ENCODE assay signal across 1 fruit fly cellular context in genomic region chr3L:9429665-9430607, dm6.
TF ChIP-seq lines count a peak whose summit lies in the region.

TSS of gene RpS17 (minus strand) at chr3L:9429821.
TSS of gene MTF-1 (plus strand) at chr3L:9430312.

TF ChIP-seq in whole organism, embryonic, 481 proteins besides CTCF, POLR2A, EP300 and RAD21 (continued from another document and continues in another):
- TF ChIP-seq Sox102F (GFP tag; optimal IDR thresholded peaks at IDR 0.05; lab: Kevin White, UChicago) (no peak), CG9609 (GFP tag; optimal IDR thresholded peaks at IDR 0.05; lab: Kevin White, UChicago) (peak; percentile 41), PHDP (tag; optimal IDR thresholded peaks at IDR 0.05; lab: Kevin White, UChicago) (peak; percentile 66), Hmr (GFP tag; optimal IDR thresholded peaks at IDR 0.05; lab: Kevin White, UChicago) (peak; percentile 66), CG6765 (GFP tag; optimal IDR thresholded peaks at IDR 0.05; lab: Kevin White, UChicago) (peak; percentile 73), br (optimal IDR thresholded peaks at IDR 0.05; lab: Kevin White, UChicago) (no peak), Elba2 (GFP tag; optimal IDR thresholded peaks at IDR 0.05; lab: Kevin White, UChicago) (no peak), Adf1 (GFP tag; IDR thresholded peaks at IDR 0.05; lab: Robert Waterston, UW) (no peak), Mad (GFP tag; optimal IDR thresholded peaks at IDR 0.05; lab: Kevin White, UChicago) (peak; percentile 10), HHEX (GFP tag; optimal IDR thresholded peaks at IDR 0.05; lab: Kevin White, UChicago) (peak; percentile 68), crp (GFP tag; optimal IDR thresholded peaks at IDR 0.05; lab: Kevin White, UChicago) (no peak), sna (GFP tag; IDR thresholded peaks at IDR 0.05; lab: Robert Waterston, UW; ENCODE audit: partially characterized antibody) (no peak), zf30C (GFP tag; optimal IDR thresholded peaks at IDR 0.05; lab: Kevin White, UChicago) (peak; percentile 3), CG10321 (GFP tag; IDR thresholded peaks at IDR 0.05; lab: Robert Waterston, UW) (peak; percentile 39; the same call in 1 of the 2 replicates), croc (GFP tag; conservative IDR thresholded peaks at IDR 0.05; lab: Robert Waterston, UW) (no peak), CG3838 (GFP tag; optimal IDR thresholded peaks at IDR 0.05; lab: Kevin White, UChicago) (no peak), Kr (GFP tag; optimal IDR thresholded peaks at IDR 0.05; lab: Kevin White, UChicago) (no peak), CG1024 (GFP tag; IDR thresholded peaks at IDR 0.05; lab: Robert Waterston, UW) (peak; percentile 61), CG34376 (GFP tag; optimal IDR thresholded peaks at IDR 0.05; lab: Kevin White, UChicago) (peak; percentile 91), Atf3 (GFP tag; optimal IDR thresholded peaks at IDR 0.05; lab: Kevin White, UChicago) (peak; percentile 41), CG34224 (GFP tag; IDR thresholded peaks at IDR 0.05; lab: Robert Waterston, UW; ENCODE audit: partially characterized antibody) (no peak), so (GFP tag; IDR thresholded peaks at IDR 0.05; lab: Robert Waterston, UW) (0 out of 3 replicates have a peak, but pooled peaks have one; percentile 29), CG17186 (GFP tag; optimal IDR thresholded peaks at IDR 0.05; lab: Kevin White, UChicago) (no peak), sd (tag; optimal IDR thresholded peaks at IDR 0.05; lab: Kevin White, UChicago) (no peak), CG32767 (GFP tag; IDR thresholded peaks at IDR 0.05; lab: Robert Waterston, UW) (no peak), CG10543 (GFP tag; optimal IDR thresholded peaks at IDR 0.05; lab: Kevin White, UChicago) (peak; percentile 22), tx (GFP tag; optimal IDR thresholded peaks at IDR 0.05; lab: Kevin White, UChicago) (no peak), ttk (GFP tag; IDR thresholded peaks at IDR 0.05; lab: Robert Waterston, UW) (peak; percentile 30), fru (optimal IDR thresholded peaks at IDR 0.05; lab: Kevin White, UChicago) (no peak), CG7786 (GFP tag; optimal IDR thresholded peaks at IDR 0.05; lab: Kevin White, UChicago) (no peak), Taf1 (GFP tag; IDR thresholded peaks at IDR 0.05; lab: Robert Waterston, UW) (no peak), CG1603 (tag; optimal IDR thresholded peaks at IDR 0.05; lab: Kevin White, UChicago) (peak; percentile 50), Rfx (GFP tag; IDR thresholded peaks at IDR 0.05; lab: Robert Waterston, UW) (peak; percentile 70), esg (GFP tag; conservative IDR thresholded peaks at IDR 0.05; lab: Robert Waterston, UW) (no peak), vfl (GFP tag; optimal IDR thresholded peaks at IDR 0.05; lab: Kevin White, UChicago) (no peak), twi (tag; optimal IDR thresholded peaks at IDR 0.05; lab: Kevin White, UChicago) (no peak), CG31365 (tag; optimal IDR thresholded peaks at IDR 0.05; lab: Kevin White, UChicago) (peak; percentile 25), chm (GFP tag; IDR thresholded peaks at IDR 0.05; lab: Robert Waterston, UW) (peak; percentile 80), CG10366 (GFP tag; IDR thresholded peaks at IDR 0.05; lab: Robert Waterston, UW) (peak; percentile 37), Stat92E (GFP tag; optimal IDR thresholded peaks at IDR 0.05; lab: Kevin White, UChicago) (peak in 1 of 3 experiments; percentile 30), Antp (GFP tag; optimal IDR thresholded peaks at IDR 0.05; lab: Kevin White, UChicago) (no peak), corto (GFP tag; optimal IDR thresholded peaks at IDR 0.05; lab: Kevin White, UChicago) (no peak), gro (GFP tag; optimal IDR thresholded peaks at IDR 0.05; lab: Kevin White, UChicago) (peak; percentile 4), CG8388 (GFP tag; optimal IDR thresholded peaks at IDR 0.05; lab: Kevin White, UChicago) (peak; percentile 35), Awh (GFP tag; IDR thresholded peaks at IDR 0.05; lab: Robert Waterston, UW) (peak; percentile 38; the same call in 1 of the 2 replicates), TFAM (GFP tag; optimal IDR thresholded peaks at IDR 0.05; lab: Kevin White, UChicago) (no peak), CG3163 (GFP tag; optimal IDR thresholded peaks at IDR 0.05; lab: Kevin White, UChicago) (peak; percentile 39), CG3065 (GFP tag; optimal IDR thresholded peaks at IDR 0.05; lab: Kevin White, UChicago) (no peak), tin (GFP tag; optimal IDR thresholded peaks at IDR 0.05; lab: Kevin White, UChicago) (no peak), hth (optimal IDR thresholded peaks at IDR 0.05; lab: Kevin White, UChicago) (no peak), BEAF-32 (GFP tag; optimal IDR thresholded peaks at IDR 0.05; lab: Kevin White, UChicago) (peak; percentile 44), CG33557 (GFP tag; optimal IDR thresholded peaks at IDR 0.05; lab: Kevin White, UChicago) (peak; percentile 39), CG16863 (GFP tag; optimal IDR thresholded peaks at IDR 0.05; lab: Kevin White, UChicago) (no peak), yki (optimal IDR thresholded peaks at IDR 0.05; lab: Kevin White, UChicago) (no peak), CG10462 (GFP tag; optimal IDR thresholded peaks at IDR 0.05; lab: Kevin White, UChicago) (no peak), psq (GFP tag; optimal IDR thresholded peaks at IDR 0.05; lab: Kevin White, UChicago) (no peak), Nf-YC (tag; optimal IDR thresholded peaks at IDR 0.05; lab: Kevin White, UChicago) (peak; percentile 27), Dp (GFP tag; optimal IDR thresholded peaks at IDR 0.05; lab: Kevin White, UChicago) (peak; percentile 39), CG8290 (GFP tag; optimal IDR thresholded peaks at IDR 0.05; lab: Kevin White, UChicago) (peak; percentile 0), CG8290 (tag; optimal IDR thresholded peaks at IDR 0.05; lab: Kevin White, UChicago) (peak in 1 of 2 experiments; percentile 53), E2f2 (GFP tag; IDR thresholded peaks at IDR 0.05; lab: Robert Waterston, UW) (peak; percentile 32; the same call in 1 of the 2 replicates), Fer3 (tag; optimal IDR thresholded peaks at IDR 0.05; lab: Kevin White, UChicago) (peak; percentile 24), CG18599 (GFP tag; optimal IDR thresholded peaks at IDR 0.05; lab: Kevin White, UChicago) (peak; percentile 44), CG3407 (GFP tag; optimal IDR thresholded peaks at IDR 0.05; lab: Kevin White, UChicago) (peak; percentile 30), sqz (GFP tag; optimal IDR thresholded peaks at IDR 0.05; lab: Kevin White, UChicago) (peak; percentile 40), disco-r (GFP tag; optimal IDR thresholded peaks at IDR 0.05; lab: Kevin White, UChicago) (peak; percentile 39), Xrp1 (GFP tag; IDR thresholded peaks at IDR 0.05; lab: Robert Waterston, UW) (0 out of 2 replicates have a peak, but pooled peaks have one; percentile 30), ATbp (GFP tag; optimal IDR thresholded peaks at IDR 0.05; lab: Kevin White, UChicago) (peak; percentile 44), CG12071 (GFP tag; optimal IDR thresholded peaks at IDR 0.05; lab: Kevin White, UChicago) (peak; percentile 60), nmo (GFP tag; optimal IDR thresholded peaks at IDR 0.05; lab: Kevin White, UChicago) (peak; percentile 48), CG4617 (GFP tag; optimal IDR thresholded peaks at IDR 0.05; lab: Kevin White, UChicago; ENCODE audit: borderline replicate concordance) (peak; percentile 60), CG4282 (GFP tag; optimal IDR thresholded peaks at IDR 0.05; lab: Kevin White, UChicago) (no peak), CG12942 (GFP tag; optimal IDR thresholded peaks at IDR 0.05; lab: Kevin White, UChicago) (peak; percentile 25), CG10979 (tag; optimal IDR thresholded peaks at IDR 0.05; lab: Kevin White, UChicago) (no peak), CG2199 (GFP tag; IDR thresholded peaks at IDR 0.05; lab: Robert Waterston, UW) (no peak), CG10959 (GFP tag; IDR thresholded peaks at IDR 0.05; lab: Robert Waterston, UW) (no peak), CrebB (tag; optimal IDR thresholded peaks at IDR 0.05; lab: Kevin White, UChicago) (peak; percentile 52), ac (GFP tag; optimal IDR thresholded peaks at IDR 0.05; lab: Kevin White, UChicago) (peak; percentile 40), mld (GFP tag; IDR thresholded peaks at IDR 0.05; lab: Robert Waterston, UW; ENCODE audit: partially characterized antibody) (no peak), emc (GFP tag; optimal IDR thresholded peaks at IDR 0.05; lab: Kevin White, UChicago) (no peak), NFAT (GFP tag; IDR thresholded peaks at IDR 0.05; lab: Robert Waterston, UW) (peak; percentile 57; the same call in 1 of the 2 replicates), Atf6 (GFP tag; IDR thresholded peaks at IDR 0.05; lab: Robert Waterston, UW) (no peak), NC2β (GFP tag; optimal IDR thresholded peaks at IDR 0.05; lab: Kevin White, UChicago) (peak; percentile 93), Atf-2 (GFP tag; optimal IDR thresholded peaks at IDR 0.05; lab: Kevin White, UChicago) (no peak), CG10565 (GFP tag; optimal IDR thresholded peaks at IDR 0.05; lab: Kevin White, UChicago) (no peak), nerfin-1 (tag; optimal IDR thresholded peaks at IDR 0.05; lab: Kevin White, UChicago) (peak; percentile 53), CG18476 (GFP tag; optimal IDR thresholded peaks at IDR 0.05; lab: Kevin White, UChicago) (no peak), CG9932 (GFP tag; IDR thresholded peaks at IDR 0.05; lab: Robert Waterston, UW) (no peak; the same call in 1 of the 2 replicates), onecut (GFP tag; IDR thresholded peaks at IDR 0.05; lab: Robert Waterston, UW) (peak; percentile 70), CG15696 (tag; optimal IDR thresholded peaks at IDR 0.05; lab: Kevin White, UChicago) (no peak), Drgx (GFP tag; IDR thresholded peaks at IDR 0.05; lab: Robert Waterston, UW) (no peak), scrt (GFP tag; optimal IDR thresholded peaks at IDR 0.05; lab: Kevin White, UChicago) (peak; percentile 39), Spps (tag; optimal IDR thresholded peaks at IDR 0.05; lab: Kevin White, UChicago) (peak; percentile 15), CG13296 (GFP tag; optimal IDR thresholded peaks at IDR 0.05; lab: Kevin White, UChicago) (peak; percentile 58), bowl (GFP tag; IDR thresholded peaks at IDR 0.05; lab: Robert Waterston, UW) (no peak), CG9817 (tag; optimal IDR thresholded peaks at IDR 0.05; lab: Kevin White, UChicago) (no peak), CG12299 (tag; optimal IDR thresholded peaks at IDR 0.05; lab: Kevin White, UChicago) (peak; percentile 23), CG16815 (GFP tag; optimal IDR thresholded peaks at IDR 0.05; lab: Kevin White, UChicago) (no peak), Ada2b (GFP tag; IDR thresholded peaks at IDR 0.05; lab: Robert Waterston, UW) (no peak), CG31441 (GFP tag; IDR thresholded peaks at IDR 0.05; lab: Robert Waterston, UW) (peak; percentile 41; the same call in 1 of the 2 replicates), Myb (GFP tag; optimal IDR thresholded peaks at IDR 0.05; lab: Kevin White, UChicago) (no peak), CkIIα-i1 (GFP tag; IDR thresholded peaks at IDR 0.05; lab: Robert Waterston, UW) (no peak), GATAe (GFP tag; conservative IDR thresholded peaks at IDR 0.05; lab: Robert Waterston, UW) (no peak), CG9437 (GFP tag; optimal IDR thresholded peaks at IDR 0.05; lab: Kevin White, UChicago) (peak; percentile 16), wdn (GFP tag; IDR thresholded peaks at IDR 0.05; lab: Robert Waterston, UW) (0 out of 2 replicates have a peak, but pooled peaks have one; percentile 11), CG18262 (tag; optimal IDR thresholded peaks at IDR 0.05; lab: Kevin White, UChicago) (peak; percentile 50), cad (GFP tag; optimal IDR thresholded peaks at IDR 0.05; lab: Kevin White, UChicago) (no peak), kah (GFP tag; optimal IDR thresholded peaks at IDR 0.05; lab: Kevin White, UChicago) (peak; percentile 57), tll (GFP tag; optimal IDR thresholded peaks at IDR 0.05; lab: Kevin White, UChicago) (no peak), CG16779 (GFP tag; IDR thresholded peaks at IDR 0.05; lab: Robert Waterston, UW) (no peak), h (optimal IDR thresholded peaks at IDR 0.05; lab: Kevin White, UChicago) (no peak), D19A (tag; optimal IDR thresholded peaks at IDR 0.05; lab: Kevin White, UChicago) (peak; percentile 13), CG10431 (GFP tag; optimal IDR thresholded peaks at IDR 0.05; lab: Kevin White, UChicago) (peak; percentile 59), CG7839 (tag; optimal IDR thresholded peaks at IDR 0.05; lab: Kevin White, UChicago) (peak; percentile 37), CG15269 (tag; optimal IDR thresholded peaks at IDR 0.05; lab: Kevin White, UChicago) (peak; percentile 57), CG2678 (tag; optimal IDR thresholded peaks at IDR 0.05; lab: Kevin White, UChicago) (peak; percentile 53), tna (GFP tag; IDR thresholded peaks at IDR 0.05; lab: Robert Waterston, UW; ENCODE audit: partially characterized antibody) (peak; percentile 38; the same call in 1 of the 2 replicates), zfh2 (GFP tag; optimal IDR thresholded peaks at IDR 0.05; lab: Kevin White, UChicago) (peak; percentile 29), pb (GFP tag; optimal IDR thresholded peaks at IDR 0.05; lab: Kevin White, UChicago) (no peak), CG14710 (tag; optimal IDR thresholded peaks at IDR 0.05; lab: Kevin White, UChicago) (peak; percentile 58), kay (GFP tag; optimal IDR thresholded peaks at IDR 0.05; lab: Kevin White, UChicago) (no peak), CG1233 (GFP tag; optimal IDR thresholded peaks at IDR 0.05; lab: Kevin White, UChicago) (peak; percentile 31), danr (GFP tag; IDR thresholded peaks at IDR 0.05; lab: Robert Waterston, UW) (no peak), CG30403 (GFP tag; optimal IDR thresholded peaks at IDR 0.05; lab: Kevin White, UChicago) (peak; percentile 9), CG13287 (GFP tag; IDR thresholded peaks at IDR 0.05; lab: Robert Waterston, UW; ENCODE audit: partially characterized antibody) (peak; percentile 61; the same call in 1 of the 2 replicates), CG2202 (tag; optimal IDR thresholded peaks at IDR 0.05; lab: Kevin White, UChicago) (peak; percentile 43), org-1 (GFP tag; optimal IDR thresholded peaks at IDR 0.05; lab: Kevin White, UChicago) (peak; percentile 17), cas (GFP tag; IDR thresholded peaks at IDR 0.05; lab: Robert Waterston, UW) (no peak), sisA (GFP tag; IDR thresholded peaks at IDR 0.05; lab: Robert Waterston, UW) (no peak), CG17359 (tag; optimal IDR thresholded peaks at IDR 0.05; lab: Kevin White, UChicago) (peak; percentile 37), her (GFP tag; optimal IDR thresholded peaks at IDR 0.05; lab: Kevin White, UChicago) (no peak), CG8359 (GFP tag; optimal IDR thresholded peaks at IDR 0.05; lab: Kevin White, UChicago; ENCODE audit: borderline replicate concordance) (no peak), pnt (GFP tag; optimal IDR thresholded peaks at IDR 0.05; lab: Kevin White, UChicago) (no peak)
